Worm (Caenorhabditis elegans): ENCODE measurements around the gene spp-4.

spp-4 gene

DNA sequence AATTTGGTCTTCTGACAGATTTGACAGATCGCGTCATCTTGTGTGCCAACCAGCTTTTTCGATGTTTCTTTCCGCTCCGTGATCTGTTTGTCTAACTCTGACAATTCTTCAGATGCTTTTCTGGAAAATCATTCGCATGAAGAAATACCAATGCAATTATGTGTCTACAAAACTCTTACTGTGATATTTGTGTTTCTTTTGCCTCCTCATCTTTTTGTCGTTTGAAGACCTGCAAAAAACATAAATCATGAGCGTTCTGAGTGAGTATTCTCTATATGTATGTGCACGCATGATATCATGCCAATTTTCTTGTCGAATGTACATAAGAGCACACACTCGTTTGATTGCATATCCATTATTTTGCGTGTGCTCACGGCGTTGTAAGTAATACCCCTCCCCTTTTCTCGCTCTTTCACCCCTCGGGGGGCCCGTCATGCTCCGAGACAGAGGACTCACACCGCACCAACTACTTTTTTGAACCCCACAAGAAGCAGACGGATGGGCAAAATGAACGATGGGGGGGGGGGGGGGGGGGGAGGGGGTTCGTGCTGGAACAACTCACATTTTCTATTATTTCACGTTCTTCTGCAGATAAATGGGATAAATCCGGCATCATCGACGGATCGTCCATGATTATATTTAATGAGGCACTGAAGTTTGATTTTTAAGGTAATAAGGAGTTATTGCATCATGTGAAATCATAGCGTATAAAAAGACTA, 38.7 kb downstream of the spp-4 start, which contains the start of gene unc-10:
TSS of gene unc-10 (minus strand) at position 652 of the 719 bp plus-strand sequence.
- TF ChIP-seq M03D4.4 (tag; optimal IDR thresholded peaks at IDR 0.05) (peak; percentile 10), ztf-11 (tag; optimal IDR thresholded peaks at IDR 0.05) (no peak)

DNA sequence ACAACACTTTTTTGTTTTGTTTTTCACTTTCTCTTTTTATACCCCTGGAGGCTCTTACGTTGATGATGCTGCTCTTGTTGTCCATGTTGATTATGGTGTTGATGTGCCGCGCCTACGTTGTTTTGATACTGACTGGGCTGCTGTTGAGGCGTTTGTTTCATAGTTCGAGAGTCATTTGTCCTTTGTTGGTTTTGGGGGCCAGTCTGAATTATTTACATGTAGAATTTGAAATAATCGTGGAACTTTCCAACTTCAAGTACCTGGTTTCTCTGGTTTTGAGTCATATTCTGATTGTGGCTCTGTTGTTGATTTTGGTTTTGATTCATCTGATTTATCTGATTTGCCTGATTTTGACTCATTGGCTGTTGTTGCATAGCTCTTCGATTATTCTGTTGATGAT, 40.5 kb downstream of the spp-4 start:
- no peak for TF ChIP-seq ham-2 (GFP tag; optimal IDR thresholded peaks at IDR 0.05)
- TF ChIP-seq lin-32 (GFP tag; optimal IDR thresholded peaks at IDR 0.05): no peak
- no peak for TF ChIP-seq hlh-1 (tag; optimal IDR thresholded peaks at IDR 0.05)
- TF ChIP-seq flh-1 (GFP tag; optimal IDR thresholded peaks at IDR 0.05): no peak
- TF ChIP-seq elt-1 (tag; optimal IDR thresholded peaks at IDR 0.05; ENCODE audit: borderline replicate concordance, insufficient read depth): no peak
- no peak for TF ChIP-seq ceh-43 (GFP tag; optimal IDR thresholded peaks at IDR 0.05)
- TF ChIP-seq elt-3 (tag; optimal IDR thresholded peaks at IDR 0.05): no peak
- no peak for TF ChIP-seq nhr-237 (tag; optimal IDR thresholded peaks at IDR 0.05)
- TF ChIP-seq nhr-2 (tag; optimal IDR thresholded peaks at IDR 0.05): no peak
- TF ChIP-seq pha-4 (tag; optimal IDR thresholded peaks at IDR 0.05): no peak
- TF ChIP-seq mab-5 (tag; optimal IDR thresholded peaks at IDR 0.05): no peak
- TF ChIP-seq blmp-1 (tag; optimal IDR thresholded peaks at IDR 0.05): no peak
- TF ChIP-seq nhr-76 (tag; optimal IDR thresholded peaks at IDR 0.05): no peak
- no peak for TF ChIP-seq mep-1 (tag; optimal IDR thresholded peaks at IDR 0.05)
- no peak for TF ChIP-seq zip-8 (tag; optimal IDR thresholded peaks at IDR 0.05)
- no peak for TF ChIP-seq nhr-12 (tag; optimal IDR thresholded peaks at IDR 0.05)
- no peak for TF ChIP-seq unc-120 (tag; optimal IDR thresholded peaks at IDR 0.05; ENCODE audit: poor library complexity, severe bottlenecking)
- no peak for TF ChIP-seq ceh-83 (GFP tag; optimal IDR thresholded peaks at IDR 0.05)

- TF ChIP-seq elt-1 (tag; optimal IDR thresholded peaks at IDR 0.05; ENCODE audit: borderline replicate concordance, insufficient read depth): no peak
- no peak for TF ChIP-seq mls-2 (tag; optimal IDR thresholded peaks at IDR 0.05)
- no peak for TF ChIP-seq ztf-11 (tag; optimal IDR thresholded peaks at IDR 0.05)
- TF ChIP-seq unc-120 (tag; optimal IDR thresholded peaks at IDR 0.05; ENCODE audit: poor library complexity, severe bottlenecking): no peak
- TF ChIP-seq ceh-43 (GFP tag; optimal IDR thresholded peaks at IDR 0.05): no peak
- TF ChIP-seq snpc-4 (tag; optimal IDR thresholded peaks at IDR 0.05): no peak
- no peak for TF ChIP-seq mab-5 (tag; optimal IDR thresholded peaks at IDR 0.05)
- no peak for TF ChIP-seq ces-1 (GFP tag; optimal IDR thresholded peaks at IDR 0.05)
- TF ChIP-seq lin-13 (tag; optimal IDR thresholded peaks at IDR 0.05): no peak
- TF ChIP-seq M03D4.4 (tag; optimal IDR thresholded peaks at IDR 0.05): no peak
- no peak for TF ChIP-seq flh-1 (GFP tag; optimal IDR thresholded peaks at IDR 0.05)
Observed at ce11 chrX:7271968-7272367, 46.6 kb downstream of the spp-4 start, which contains the start of gene F46H5.11. Gene F46H5.11 (minus strand): TSS chrX:7272068.

DNA sequence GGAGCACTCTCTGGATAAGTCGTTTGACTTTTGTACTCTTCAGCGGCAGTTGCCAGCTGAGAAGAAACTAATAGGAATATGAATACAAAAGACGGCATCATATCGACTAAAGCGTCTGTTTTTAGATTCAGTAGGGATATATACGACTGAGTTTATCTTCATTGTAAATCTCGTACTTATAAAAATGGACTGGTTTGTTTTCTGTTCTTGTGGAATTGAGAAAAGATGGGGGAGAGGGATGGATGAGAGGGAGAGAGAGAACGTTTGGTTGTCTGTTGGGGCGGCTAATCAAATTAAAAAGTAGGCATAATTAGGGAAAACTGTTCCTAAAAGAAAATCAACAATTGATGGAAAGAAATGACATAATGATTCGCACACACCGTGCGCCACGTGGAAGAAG, 49.2 kb downstream of the spp-4 start, which contains the start of gene grd-7:
TSS of gene grd-7 (minus strand) at position 101 of the 400 bp plus-strand sequence.
- TF ChIP-seq lin-13 (tag; optimal IDR thresholded peaks at IDR 0.05): no peak

DNA sequence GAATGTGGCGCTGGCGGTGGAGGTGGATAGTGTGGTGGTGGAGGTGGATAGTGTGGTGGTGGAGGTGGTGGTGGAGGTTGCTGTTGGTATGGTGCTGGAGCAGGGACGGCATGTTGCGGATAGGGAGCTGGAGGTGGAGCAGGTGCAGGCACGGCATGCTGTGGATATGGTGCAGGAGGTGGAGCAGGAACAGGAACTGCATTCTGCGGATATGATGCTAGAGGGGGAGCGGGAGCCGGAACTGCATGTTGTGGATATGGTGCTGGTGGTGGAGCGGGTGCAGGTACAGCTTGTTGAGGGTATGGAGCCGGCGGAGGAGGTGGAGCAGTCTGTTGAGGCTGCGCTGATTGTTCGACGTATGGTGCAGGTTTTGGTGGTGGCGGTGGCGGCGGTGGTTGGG, 49.6 kb downstream of the spp-4 start:
- TF ChIP-seq drap-1 (GFP tag; optimal IDR thresholded peaks at IDR 0.05) (peak; percentile 20), unc-39 (tag; optimal IDR thresholded peaks at IDR 0.05) (no peak), cnd-1 (tag; optimal IDR thresholded peaks at IDR 0.05) (no peak), mls-2 (tag; optimal IDR thresholded peaks at IDR 0.05) (peak; percentile 11), snpc-4 (tag; optimal IDR thresholded peaks at IDR 0.05) (no peak)
